Fruit fly (Drosophila melanogaster) whole organism, prepupa: Measurements from ENCODE around the gene Mybbp1A.
A peak's percentile ranks its signal among the peaks of the same experiment; 100 is the strongest.

ENCODE experiments used
- Blimp-1 ChIP-seq: fragments of 200-800 bp; sonication (Bioruptor generic); optimal IDR thresholded peaks from 3 replicates; lab custom pipeline; 2017; ENCODE audit warnings: missing biosample characterization, missing genetic modification characterization, mild to moderate bottlenecking, moderate library complexity, missing genetic modification reagents
- CG11294 ChIP-seq: fragments of 200-800 bp; sonication (Bioruptor generic); IDR thresholded peaks from 2 replicates; pipeline ENCODE4 v1.3.6; 2022; ENCODE audit warnings: missing biosample characterization, missing genetic modification characterization
- CG11762 ChIP-seq: fragments of 200-800 bp; sonication (Bioruptor generic); optimal IDR thresholded peaks from 3 replicates; lab custom pipeline; 2016; ENCODE audit warnings: missing biosample characterization, missing genetic modification characterization; ENCODE audit not compliant: insufficient read depth
- CG11902 ChIP-seq: fragments of 200-800 bp; sonication (Bioruptor generic); optimal IDR thresholded peaks from 3 replicates; lab custom pipeline; 2016; ENCODE audit warnings: missing biosample characterization, missing genetic modification characterization
- CG15336 ChIP-seq: fragments of 200-800 bp; sonication (Bioruptor generic); IDR thresholded peaks from 2 replicates; pipeline ENCODE4 v1.3.6; 2022; ENCODE audit warnings: missing biosample characterization, missing genetic modification characterization
- CG16779 ChIP-seq: fragments of 200-800 bp; sonication (Bioruptor generic); optimal IDR thresholded peaks from 3 replicates; lab custom pipeline; 2017; ENCODE audit warnings: missing biosample characterization, mild to moderate bottlenecking, missing genetic modification characterization
- CG3032 ChIP-seq: fragments of 200-800 bp; optimal IDR thresholded peaks from 2 replicates; lab custom pipeline; 2019; ENCODE audit warnings: missing biosample characterization, mild to moderate bottlenecking, missing genetic modification characterization, moderate library complexity
- CG34406 ChIP-seq: fragments of 200-800 bp; sonication (Bioruptor generic); optimal IDR thresholded peaks from 3 replicates; lab custom pipeline; 2016; ENCODE audit warnings: missing biosample characterization, missing genetic modification characterization
- CG3919 ChIP-seq: fragments of 200-800 bp; sonication (Bioruptor generic); optimal IDR thresholded peaks from 3 replicates; lab custom pipeline; 2016; ENCODE audit warnings: missing biosample characterization, missing genetic modification characterization
- CG4318 ChIP-seq: fragments of 200-800 bp; sonication (Bioruptor generic); optimal IDR thresholded peaks from 3 replicates; lab custom pipeline; 2017; ENCODE audit warnings: missing biosample characterization, mild to moderate bottlenecking, missing genetic modification characterization
- CG6276 ChIP-seq: fragments of 200-800 bp; sonication (Bioruptor generic); optimal IDR thresholded peaks from 2 replicates; lab custom pipeline; 2017; ENCODE audit warnings: missing biosample characterization, mild to moderate bottlenecking, missing genetic modification characterization
- CG6808 ChIP-seq: fragments of 200-800 bp; sonication (Bioruptor generic); optimal IDR thresholded peaks from 3 replicates; lab custom pipeline; 2017; ENCODE audit warnings: missing biosample characterization, missing genetic modification characterization, mild to moderate bottlenecking, moderate library complexity, missing genetic modification reagents
- CG6854 ChIP-seq: fragments of 200-800 bp; sonication (Bioruptor generic); optimal IDR thresholded peaks from 2 replicates; lab custom pipeline; 2017; ENCODE audit warnings: missing biosample characterization, mild to moderate bottlenecking, missing genetic modification characterization
- CG7368 ChIP-seq: fragments of 200-800 bp; sonication (Bioruptor generic); optimal IDR thresholded peaks from 3 replicates; lab custom pipeline; 2016; ENCODE audit warnings: missing biosample characterization, missing genetic modification characterization
- CG8119 ChIP-seq: fragments of 200-800 bp; sonication (Bioruptor generic); IDR thresholded peaks from 3 replicates; pipeline ENCODE4 v1.3.6; 2022; ENCODE audit warnings: missing biosample characterization, missing genetic modification characterization
- CG8319 ChIP-seq: fragments of 200-800 bp; sonication (Bioruptor generic); optimal IDR thresholded peaks from 3 replicates; lab custom pipeline; 2016; ENCODE audit warnings: missing biosample characterization, missing genetic modification characterization
- CG8632 ChIP-seq: fragments of 200-800 bp; sonication (Bioruptor generic); optimal IDR thresholded peaks from 3 replicates; lab custom pipeline; 2016; ENCODE audit warnings: missing biosample characterization, missing genetic modification characterization
- CG9139 ChIP-seq: fragments of 200-800 bp; sonication (Bioruptor generic); optimal IDR thresholded peaks from 3 replicates; lab custom pipeline; 2017; ENCODE audit warnings: missing biosample characterization, mild to moderate bottlenecking, missing genetic modification characterization
- Eip78C ChIP-seq: fragments of 200-800 bp; sonication (Bioruptor generic); peaks from one replicate; lab custom pipeline; 2016; ENCODE audit warnings: missing biosample characterization, missing genetic modification characterization
- Eip93F ChIP-seq: fragments of 200-800 bp; sonication (Bioruptor generic); optimal IDR thresholded peaks from 2 replicates; lab custom pipeline; 2016; ENCODE audit warnings: missing biosample characterization, mild to moderate bottlenecking, missing genetic modification characterization
- Ets21C ChIP-seq: fragments of 200-800 bp; sonication (Bioruptor generic); optimal IDR thresholded peaks from 3 replicates; lab custom pipeline; 2016; ENCODE audit warnings: missing biosample characterization, missing genetic modification characterization
- Ets96B ChIP-seq: fragments of 200-800 bp; optimal IDR thresholded peaks from 2 replicates; lab custom pipeline; 2019; ENCODE audit warnings: missing biosample characterization, mild to moderate bottlenecking, missing genetic modification characterization, moderate library complexity
- Hr39 ChIP-seq: fragments of 200-800 bp; sonication (Bioruptor generic); optimal IDR thresholded peaks from 2 replicates; lab custom pipeline; 2016; ENCODE audit warnings: missing biosample characterization, missing genetic modification characterization
- Hr4 ChIP-seq: fragments of 200-800 bp; sonication (Bioruptor generic); optimal IDR thresholded peaks from 3 replicates; lab custom pipeline; 2016; ENCODE audit warnings: missing biosample characterization, missing genetic modification characterization
- Lpt ChIP-seq: fragments of 200-800 bp; sonication (Bioruptor generic); optimal IDR thresholded peaks from 3 replicates; lab custom pipeline; 2016; ENCODE audit warnings: missing biosample characterization, missing genetic modification characterization
- Met ChIP-seq: fragments of 200-800 bp; sonication (Bioruptor generic); optimal IDR thresholded peaks from 3 replicates; lab custom pipeline; 2016; ENCODE audit warnings: missing biosample characterization, missing genetic modification characterization
- OdsH ChIP-seq: fragments of 200-800 bp; sonication (Bioruptor generic); optimal IDR thresholded peaks from 3 replicates; lab custom pipeline; 2016; ENCODE audit warnings: missing biosample characterization, missing genetic modification characterization
- Smox ChIP-seq: fragments of 200-800 bp; sonication (Bioruptor generic); optimal IDR thresholded peaks from 3 replicates; lab custom pipeline; 2016; ENCODE audit warnings: missing biosample characterization, missing genetic modification characterization
- Sox102F ChIP-seq: fragments of 200-800 bp; sonication (Bioruptor generic); optimal IDR thresholded peaks from 2 replicates; lab custom pipeline; 2016; ENCODE audit warnings: missing biosample characterization, mild to moderate bottlenecking, missing genetic modification characterization
- Sox14 ChIP-seq: fragments of 200-800 bp; sonication (Bioruptor generic); optimal IDR thresholded peaks from 3 replicates; lab custom pipeline; 2016; ENCODE audit warnings: missing biosample characterization, missing genetic modification characterization
- Sox15 ChIP-seq: fragments of 200-800 bp; sonication (Bioruptor generic); optimal IDR thresholded peaks from 3 replicates; lab custom pipeline; 2016; ENCODE audit warnings: missing biosample characterization, missing genetic modification characterization
- achi ChIP-seq: fragments of 200-800 bp; sonication (Bioruptor generic); optimal IDR thresholded peaks from 3 replicates; lab custom pipeline; 2016; ENCODE audit warnings: missing biosample characterization, missing genetic modification characterization
- acj6 ChIP-seq: fragments of 200-800 bp; sonication (Bioruptor generic); optimal IDR thresholded peaks from 3 replicates; lab custom pipeline; 2016; ENCODE audit warnings: missing biosample characterization, missing genetic modification characterization
- esn ChIP-seq: fragments of 200-800 bp; sonication (Bioruptor generic); optimal IDR thresholded peaks from 2 replicates; lab custom pipeline; 2016; ENCODE audit warnings: missing biosample characterization, mild to moderate bottlenecking, missing genetic modification characterization, moderate library complexity
- fd59A ChIP-seq: fragments of 200-800 bp; sonication (Bioruptor generic); optimal IDR thresholded peaks from 2 replicates; lab custom pipeline; 2017; ENCODE audit warnings: missing biosample characterization, mild to moderate bottlenecking, missing genetic modification characterization, missing genetic modification reagents
- fd85E ChIP-seq: fragments of 200-800 bp; sonication (Bioruptor generic); optimal IDR thresholded peaks from 3 replicates; lab custom pipeline; 2016; ENCODE audit warnings: missing biosample characterization, missing genetic modification characterization
- fkh ChIP-seq: fragments of 200-800 bp; sonication (Bioruptor generic); optimal IDR thresholded peaks from 3 replicates; lab custom pipeline; 2017; ENCODE audit warnings: missing biosample characterization, mild to moderate bottlenecking, missing genetic modification characterization, moderate library complexity
- lz ChIP-seq: fragments of 200-800 bp; sonication (Bioruptor generic); optimal IDR thresholded peaks from 3 replicates; lab custom pipeline; 2016; ENCODE audit warnings: missing biosample characterization, missing genetic modification characterization
- pdm3 ChIP-seq: fragments of 200-800 bp; sonication (Bioruptor generic); optimal IDR thresholded peaks from 3 replicates; lab custom pipeline; 2016; ENCODE audit warnings: missing biosample characterization, missing genetic modification characterization
- salr ChIP-seq, 2 experiments: fragments of 200-800 bp; sonication (Bioruptor generic); optimal IDR thresholded peaks; 3 replicates each; lab custom pipeline; 2016 to 2018; ENCODE audit warnings: missing biosample characterization in 2 of 2, missing genetic modification characterization in 2 of 2, mild to moderate bottlenecking in 1 of 2
- spab ChIP-seq: fragments of 200-800 bp; sonication (Bioruptor generic); optimal IDR thresholded peaks from 2 replicates; lab custom pipeline; 2017; ENCODE audit warnings: missing biosample characterization, mild to moderate bottlenecking, missing genetic modification characterization, missing genetic modification reagents
- ss ChIP-seq, 2 experiments: fragments of 200-800 bp; sonication (Bioruptor generic); optimal IDR thresholded peaks; 2 replicates in 1 of 2; 3 replicates in 1 of 2; lab custom pipeline; 2017 to 2018; ENCODE audit warnings: mild to moderate bottlenecking in 2 of 2, missing biosample characterization in 2 of 2, missing genetic modification characterization in 2 of 2, moderate library complexity in 1 of 2
- svp ChIP-seq: fragments of 200-800 bp; sonication (Bioruptor generic); peaks from one replicate; lab custom pipeline; 2016; ENCODE audit warnings: missing biosample characterization, missing genetic modification characterization
- topi ChIP-seq: fragments of 200-800 bp; sonication (Bioruptor generic); optimal IDR thresholded peaks from 3 replicates; lab custom pipeline; 2016; ENCODE audit warnings: missing biosample characterization, missing genetic modification characterization

Mybbp1A gene

dm6 chrX:621132-621555 is 8.4 kb upstream of the Mybbp1A start, which contains the start of the genes CG13365 and Vsp37A (continued):
- TF ChIP-seq CG6854 (GFP tag; lab: Kevin White, UChicago) (no peak), Ets21C (GFP tag; lab: Kevin White, UChicago) (peak; percentile 30), svp (GFP tag; lab: Kevin White, UChicago) (peak; percentile 77), spab (GFP tag; lab: Kevin White, UChicago) (no peak), Smox (no peak), Sox15 (GFP tag; lab: Kevin White, UChicago) (peak; percentile 8), CG8319 (GFP tag; lab: Kevin White, UChicago) (peak; percentile 4), CG7368 (GFP tag; lab: Kevin White, UChicago) (no peak), CG16779 (tag; lab: Kevin White, UChicago) (no peak), Lpt (no peak)

DNA sequence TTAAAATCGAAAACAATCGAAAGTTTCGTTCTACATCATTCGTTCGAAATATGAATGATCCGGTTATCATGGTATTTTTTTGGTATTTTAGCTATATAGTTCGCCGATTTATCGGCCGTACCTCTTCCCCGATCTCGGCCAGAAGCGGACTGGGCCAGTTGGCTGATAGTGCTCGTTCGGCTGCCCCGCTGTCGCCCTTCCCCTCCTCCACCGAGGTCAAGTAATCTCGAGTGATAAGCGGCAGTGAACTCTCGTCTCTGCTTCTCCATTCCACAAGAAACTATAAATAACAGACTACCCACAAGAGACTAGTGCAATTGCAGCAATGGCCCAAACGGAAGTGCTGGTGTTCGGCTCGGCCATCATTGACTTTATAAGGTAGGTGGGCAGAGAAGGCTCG is 6.2 kb upstream of the Mybbp1A start, which contains the start of gene CG13369:
Gene CG13369 (plus strand): TSS at position 112 of the 400 bp plus-strand sequence.
- no peak for TF ChIP-seq CG4318
- TF ChIP-seq CG3919 (GFP tag; lab: Kevin White, UChicago): no peak
- no peak for TF ChIP-seq CG11902
- TF ChIP-seq achi: no peak
- TF ChIP-seq fkh (GFP tag; lab: Kevin White, UChicago): no peak
- no peak for TF ChIP-seq Sox14 (GFP tag; lab: Kevin White, UChicago)
- TF ChIP-seq spab (GFP tag; lab: Kevin White, UChicago): no peak
- TF ChIP-seq CG34406 (GFP tag; lab: Kevin White, UChicago): no peak
- no peak for TF ChIP-seq lz (GFP tag; lab: Kevin White, UChicago)
- TF ChIP-seq fd85E (GFP tag; lab: Kevin White, UChicago): no peak
- no peak for TF ChIP-seq Eip93F (GFP tag; lab: Kevin White, UChicago)
- TF ChIP-seq Ets96B (tag; lab: Kevin White, UChicago): no peak
- TF ChIP-seq CG9139 (GFP tag; lab: Kevin White, UChicago): no peak
- TF ChIP-seq Hr39: no peak
- TF ChIP-seq pdm3: no peak
- no peak for TF ChIP-seq CG6808

DNA sequence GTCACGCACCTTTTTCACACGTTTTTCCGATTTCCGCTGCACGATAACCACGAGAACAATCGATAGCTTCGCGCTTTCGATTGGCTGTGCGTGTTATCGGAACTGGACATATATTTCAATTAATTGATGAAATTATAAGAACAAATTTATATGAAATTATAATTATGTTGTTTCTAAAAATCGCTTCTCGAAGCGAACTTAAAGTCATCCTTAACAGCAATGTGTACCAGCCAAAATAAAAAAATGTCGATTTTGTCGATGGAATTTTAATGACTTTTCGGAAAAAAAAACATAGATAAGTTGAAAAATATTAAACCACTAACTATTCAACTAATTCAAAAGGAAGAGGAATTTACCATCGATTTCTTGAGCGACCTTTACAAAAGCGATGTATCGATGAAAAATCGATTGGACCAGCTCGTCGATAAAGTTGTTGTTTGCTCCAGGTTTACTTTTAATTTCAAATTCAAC is 4.4 kb upstream of the Mybbp1A start, which contains the start of the genes CG13364 and Hinfp:
Gene CG13364 (minus strand): TSS at position 47 of the 471 bp plus-strand sequence.
Gene Hinfp (plus strand): TSS at position 386 of the 471 bp plus-strand sequence.
- TF ChIP-seq CG8319 (GFP tag; lab: Kevin White, UChicago): no peak
- peak; percentile 3 for TF ChIP-seq esn
- TF ChIP-seq lz (GFP tag; lab: Kevin White, UChicago): peak; percentile 12
- no peak for TF ChIP-seq Blimp-1
- peak; percentile 6 for TF ChIP-seq topi (GFP tag; lab: Kevin White, UChicago)
- TF ChIP-seq Eip78C (GFP tag; lab: Kevin White, UChicago): peak; percentile 73
- TF ChIP-seq ss (GFP tag; optimal IDR thresholded peaks at IDR 0.05; lab: Kevin White, UChicago): peak in 1 of 2 experiments; percentile 18
- peak; percentile 47 for TF ChIP-seq svp (GFP tag; lab: Kevin White, UChicago)

DNA sequence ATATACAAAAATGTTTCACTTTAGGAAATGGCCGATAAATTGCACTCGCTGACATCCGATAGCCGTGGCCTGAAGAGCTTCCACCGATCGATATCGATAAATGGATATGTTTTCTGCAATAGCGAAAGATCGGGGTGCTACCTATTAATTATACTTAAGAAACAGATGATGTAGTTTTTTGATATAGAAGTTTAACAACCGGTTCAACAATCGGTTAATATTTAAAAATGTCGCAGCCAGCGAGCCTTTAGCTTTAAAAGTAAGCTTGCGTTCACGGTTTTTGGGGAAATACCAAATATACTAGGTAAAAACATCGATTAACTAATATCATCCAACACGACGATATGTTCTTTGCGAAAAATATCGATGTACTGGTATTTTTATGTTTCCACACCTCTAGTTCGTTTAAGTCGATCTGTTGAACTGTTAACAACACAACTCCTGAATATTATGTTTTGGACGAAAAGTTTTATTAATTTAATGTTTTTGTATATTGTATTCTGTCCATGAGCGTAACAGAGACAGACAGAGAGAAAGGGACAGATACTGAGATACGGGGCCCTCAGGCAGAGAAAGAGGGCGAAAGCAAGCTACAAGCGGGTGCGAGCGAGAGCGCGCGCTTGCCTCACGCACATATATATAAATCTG is 6.0 kb downstream of the Mybbp1A start, which contains the start of gene Dredd:
Gene Dredd (minus strand): TSS at position 51 of the 648 bp plus-strand sequence.
- no peak for TF ChIP-seq Blimp-1
- no peak for TF ChIP-seq acj6 (GFP tag; lab: Kevin White, UChicago)
- TF ChIP-seq OdsH (GFP tag; lab: Kevin White, UChicago): no peak
- TF ChIP-seq CG8632 (GFP tag; lab: Kevin White, UChicago): no peak
- TF ChIP-seq ss (GFP tag; optimal IDR thresholded peaks at IDR 0.05; lab: Kevin White, UChicago): peak in 1 of 2 experiments; percentile 27
- no peak for TF ChIP-seq CG4318
- no peak for TF ChIP-seq lz (GFP tag; lab: Kevin White, UChicago)
- no peak for TF ChIP-seq CG3032 (tag; lab: Kevin White, UChicago)
- TF ChIP-seq Hr4 (GFP tag; lab: Kevin White, UChicago): no peak
- no peak for TF ChIP-seq fd59A (GFP tag; lab: Kevin White, UChicago)
- TF ChIP-seq CG11294 (GFP tag; lab: Robert Waterston, UW): no peak
- no peak for TF ChIP-seq CG11762 (GFP tag; lab: Kevin White, UChicago)
- no peak for TF ChIP-seq Lpt
- no peak for TF ChIP-seq Met (GFP tag; lab: Kevin White, UChicago)
- no peak for TF ChIP-seq CG3919 (GFP tag; lab: Kevin White, UChicago)
- no peak for TF ChIP-seq Sox102F (GFP tag; lab: Kevin White, UChicago)
- TF ChIP-seq pdm3: no peak
- TF ChIP-seq Hr39: no peak
- TF ChIP-seq CG34406 (GFP tag; lab: Kevin White, UChicago): no peak
- no peak for TF ChIP-seq CG6276 (GFP tag; lab: Kevin White, UChicago)
- no peak for TF ChIP-seq CG11902
- TF ChIP-seq CG15336 (GFP tag; lab: Robert Waterston, UW): no peak
- no peak for TF ChIP-seq salr (GFP tag; optimal IDR thresholded peaks at IDR 0.05; lab: Kevin White, UChicago)
- TF ChIP-seq CG8119 (GFP tag; lab: Robert Waterston, UW): no peak
